Fruit fly (Drosophila melanogaster) whole organism, embryonic: ENCODE results near the gene Nthl1.

Source experiments
- BEAF-32 ChIP-seq: fragments of 200-800 bp; sonication (Bioruptor generic); optimal IDR thresholded peaks from 3 replicates; lab custom pipeline; 2017; ENCODE audit warnings: missing biosample characterization, missing genetic modification characterization, mild to moderate bottlenecking, moderate library complexity, missing genetic modification reagents
- CG11695 ChIP-seq: fragments of 200-800 bp; sonication (Bioruptor generic); IDR thresholded peaks from 3 replicates; pipeline ENCODE4 v1.3.6; 2022; ENCODE audit warnings: missing biosample characterization, missing genetic modification characterization
- CG13424 ChIP-seq: fragments of 200-800 bp; sonication (Bioruptor generic); optimal IDR thresholded peaks from 2 replicates; lab custom pipeline; 2019; ENCODE audit warnings: missing biosample characterization, mild to moderate bottlenecking, missing genetic modification characterization, moderate library complexity
- CG15269 ChIP-seq: fragments of 200-800 bp; sonication (Bioruptor generic); optimal IDR thresholded peaks from 2 replicates; lab custom pipeline; 2018; ENCODE audit warnings: missing biosample characterization, mild to moderate bottlenecking, missing genetic modification characterization, moderate library complexity
- CG15514 ChIP-seq: fragments of 200-800 bp; sonication (Bioruptor generic); optimal IDR thresholded peaks from 3 replicates; lab custom pipeline; 2017; ENCODE audit warnings: missing biosample characterization, missing genetic modification characterization, mild to moderate bottlenecking, moderate library complexity, missing genetic modification reagents
- CG15601 ChIP-seq: fragments of 200-800 bp; sonication (Bioruptor generic); optimal IDR thresholded peaks from 3 replicates; lab custom pipeline; 2019; ENCODE audit warnings: missing biosample characterization, mild to moderate bottlenecking, missing genetic modification characterization, moderate library complexity
- CG17328 ChIP-seq: fragments of 200-800 bp; sonication (Bioruptor generic); IDR thresholded peaks from 2 replicates; pipeline ENCODE4 v1.3.6; 2022; ENCODE audit warnings: missing biosample characterization, missing genetic modification characterization
- CG17359 ChIP-seq: fragments of 200-800 bp; sonication (Bioruptor generic); optimal IDR thresholded peaks from 3 replicates; lab custom pipeline; 2018; ENCODE audit warnings: missing biosample characterization, mild to moderate bottlenecking, missing genetic modification characterization, moderate library complexity
- CG3163 ChIP-seq: fragments of 200-800 bp; sonication (Bioruptor generic); optimal IDR thresholded peaks from 3 replicates; lab custom pipeline; 2016; ENCODE audit warnings: missing biosample characterization, missing genetic modification characterization
- CG7786 ChIP-seq: fragments of 200-800 bp; sonication (Bioruptor generic); optimal IDR thresholded peaks from 2 replicates; lab custom pipeline; 2016; ENCODE audit warnings: missing biosample characterization, missing genetic modification characterization
- CG7928 ChIP-seq: fragments of 200-800 bp; sonication (Bioruptor generic); optimal IDR thresholded peaks from 2 replicates; lab custom pipeline; 2017; ENCODE audit warnings: missing biosample characterization, mild to moderate bottlenecking, missing genetic modification characterization
- CG7987 ChIP-seq: fragments of 200-800 bp; sonication (Bioruptor generic); optimal IDR thresholded peaks from 2 replicates; lab custom pipeline; 2018; ENCODE audit warnings: missing biosample characterization, mild to moderate bottlenecking, missing genetic modification characterization, moderate library complexity
- CG8281 ChIP-seq: fragments of 200-800 bp; sonication (Bioruptor generic); optimal IDR thresholded peaks from 2 replicates; lab custom pipeline; 2018; ENCODE audit warnings: missing biosample characterization, mild to moderate bottlenecking, missing genetic modification characterization, moderate library complexity
- CG8765 ChIP-seq: fragments of 200-800 bp; sonication (Bioruptor generic); IDR thresholded peaks from 2 replicates; pipeline ENCODE4 v1.3.6; 2022; ENCODE audit warnings: missing biosample characterization, missing genetic modification characterization
- CHES-1-like ChIP-seq: fragments of 200-800 bp; sonication (Bioruptor generic); optimal IDR thresholded peaks from 2 replicates; lab custom pipeline; 2016; ENCODE audit warnings: missing biosample characterization, missing genetic modification characterization
- Camta ChIP-seq: fragments of 200-800 bp; sonication (Bioruptor generic); optimal IDR thresholded peaks from 2 replicates; lab custom pipeline; 2016; ENCODE audit warnings: missing biosample characterization, missing genetic modification characterization
- CrebB ChIP-seq: fragments of 200-800 bp; sonication (Bioruptor generic); optimal IDR thresholded peaks from 3 replicates; lab custom pipeline; 2018; ENCODE audit warnings: missing biosample characterization, mild to moderate bottlenecking, missing genetic modification characterization
- Dref ChIP-seq: fragments of 200-800 bp; sonication (Bioruptor generic); IDR thresholded peaks from 2 replicates; pipeline ENCODE4 v1.3.6; 2022; ENCODE audit warnings: missing biosample characterization, missing genetic modification characterization
- Elba2 ChIP-seq: fragments of 200-800 bp; sonication (Bioruptor generic); optimal IDR thresholded peaks from 3 replicates; lab custom pipeline; 2016; ENCODE audit warnings: missing biosample characterization, missing genetic modification characterization
- Fer1 ChIP-seq: fragments of 200-800 bp; sonication (Bioruptor generic); optimal IDR thresholded peaks from 2 replicates; lab custom pipeline; 2017; ENCODE audit warnings: missing biosample characterization, mild to moderate bottlenecking, missing genetic modification characterization
- Fer2 ChIP-seq: fragments of 200-800 bp; sonication (Bioruptor generic); optimal IDR thresholded peaks from 2 replicates; lab custom pipeline; 2018; ENCODE audit warnings: missing biosample characterization, mild to moderate bottlenecking, missing genetic modification characterization, moderate library complexity
- Fer3 ChIP-seq: fragments of 200-800 bp; sonication (Bioruptor generic); optimal IDR thresholded peaks from 2 replicates; lab custom pipeline; 2018; ENCODE audit warnings: missing biosample characterization, mild to moderate bottlenecking, missing genetic modification characterization, moderate library complexity
- HLHmδ ChIP-seq: fragments of 200-800 bp; sonication (Bioruptor generic); optimal IDR thresholded peaks from 2 replicates; lab custom pipeline; 2018; ENCODE audit warnings: missing biosample characterization, mild to moderate bottlenecking, missing genetic modification characterization, moderate library complexity
- Hr3 ChIP-seq: fragments of 200-800 bp; sonication (Bioruptor generic); optimal IDR thresholded peaks from 3 replicates; lab custom pipeline; 2016; ENCODE audit warnings: missing biosample characterization, missing genetic modification characterization
- MESR4 ChIP-seq: fragments of 200-800 bp; sonication (Bioruptor generic); optimal IDR thresholded peaks from 2 replicates; lab custom pipeline; 2018; ENCODE audit warnings: missing biosample characterization, mild to moderate bottlenecking, missing genetic modification characterization, moderate library complexity
- MTF-1 ChIP-seq: fragments of 200-800 bp; sonication (Bioruptor generic); optimal IDR thresholded peaks from 2 replicates; lab custom pipeline; 2018; ENCODE audit warnings: missing biosample characterization, mild to moderate bottlenecking, missing genetic modification characterization, borderline replicate concordance
- Max ChIP-seq: fragments of 200-800 bp; sonication (Bioruptor generic); optimal IDR thresholded peaks from 2 replicates; lab custom pipeline; 2016; ENCODE audit warnings: missing biosample characterization, mild to moderate bottlenecking, missing genetic modification characterization
- NFAT ChIP-seq: fragments of 200-800 bp; sonication (Bioruptor generic); IDR thresholded peaks from 2 replicates; pipeline ENCODE4 v1.3.6; 2022; ENCODE audit warnings: missing biosample characterization, missing genetic modification characterization
- Neu2 ChIP-seq: fragments of 200-800 bp; sonication (Bioruptor generic); optimal IDR thresholded peaks from 3 replicates; lab custom pipeline; 2016; ENCODE audit warnings: missing biosample characterization, missing genetic modification characterization, borderline replicate concordance
- Opbp ChIP-seq: fragments of 200-800 bp; sonication (Bioruptor generic); IDR thresholded peaks from 3 replicates; pipeline ENCODE4 v1.3.6; 2022; ENCODE audit warnings: missing biosample characterization, missing genetic modification characterization; ENCODE audit not compliant: partially characterized antibody
- PHDP ChIP-seq: fragments of 200-800 bp; sonication (Bioruptor generic); optimal IDR thresholded peaks from 3 replicates; lab custom pipeline; 2018; ENCODE audit warnings: missing biosample characterization, mild to moderate bottlenecking, missing genetic modification characterization, moderate library complexity
- Rx ChIP-seq: fragments of 200-800 bp; sonication (Bioruptor generic); IDR thresholded peaks from 2 replicates; pipeline ENCODE4 v1.3.6; 2022; ENCODE audit warnings: missing biosample characterization, missing genetic modification characterization
- Sin3A ChIP-seq: fragments of >200 bp; optimal IDR thresholded peaks from 2 replicates; lab custom pipeline; 2018
- Sry-δ ChIP-seq: fragments of 200-800 bp; sonication (Bioruptor generic); optimal IDR thresholded peaks from 2 replicates; lab custom pipeline; 2016; ENCODE audit warnings: missing biosample characterization, missing genetic modification characterization
- TFAM ChIP-seq: fragments of 200-800 bp; sonication (Bioruptor generic); optimal IDR thresholded peaks from 2 replicates; lab custom pipeline; 2017; ENCODE audit warnings: missing biosample characterization, missing genetic modification characterization, inconsistent platforms
- al ChIP-seq: fragments of 200-800 bp; sonication (Bioruptor generic); IDR thresholded peaks from 2 replicates; pipeline ENCODE4 v1.3.6; 2022; ENCODE audit warnings: missing biosample characterization, missing genetic modification characterization
- ap ChIP-seq: fragments of 200-800 bp; sonication (Bioruptor generic); IDR thresholded peaks from 2 replicates; pipeline ENCODE4 v1.3.6; 2022; ENCODE audit warnings: missing biosample characterization, missing genetic modification characterization
- cato ChIP-seq: fragments of 200-800 bp; sonication (Bioruptor generic); optimal IDR thresholded peaks from 2 replicates; lab custom pipeline; 2016; ENCODE audit warnings: missing biosample characterization, missing genetic modification characterization, borderline replicate concordance
- cwo ChIP-seq: fragments of 200-800 bp; sonication (Bioruptor generic); optimal IDR thresholded peaks from 3 replicates; lab custom pipeline; 2017; ENCODE audit warnings: missing biosample characterization, missing genetic modification characterization, mild to moderate bottlenecking, moderate library complexity, missing genetic modification reagents
- dimm ChIP-seq: fragments of 200-800 bp; sonication (Bioruptor generic); IDR thresholded peaks from 2 replicates; pipeline ENCODE4 v1.3.6; 2022; ENCODE audit warnings: missing biosample characterization, missing genetic modification characterization
- esg ChIP-seq: fragments of 200-800 bp; sonication (Bioruptor generic); conservative IDR thresholded peaks from 2 replicates; pipeline ENCODE4 v1.3.6; 2022; ENCODE audit warnings: missing biosample characterization, missing genetic modification characterization
- exex ChIP-seq: fragments of 200-800 bp; sonication (Bioruptor generic); optimal IDR thresholded peaks from 4 replicates; lab custom pipeline; 2018; ENCODE audit warnings: missing biosample characterization, mild to moderate bottlenecking, missing genetic modification characterization, moderate library complexity
- h ChIP-seq: fragments of >200 bp; optimal IDR thresholded peaks from 2 replicates; lab custom pipeline; 2017
- jigr1 ChIP-seq: fragments of 200-800 bp; sonication (Bioruptor generic); IDR thresholded peaks from 3 replicates; pipeline ENCODE4 v1.3.6; 2022; ENCODE audit warnings: missing biosample characterization, missing genetic modification characterization
- luna ChIP-seq: fragments of 200-800 bp; sonication (Bioruptor generic); optimal IDR thresholded peaks from 2 replicates; lab custom pipeline; 2016; ENCODE audit warnings: missing biosample characterization, missing genetic modification characterization
- ranshi ChIP-seq: fragments of 200-800 bp; sonication (Bioruptor generic); IDR thresholded peaks from 2 replicates; pipeline ENCODE4 v1.3.6; 2022; ENCODE audit warnings: missing biosample characterization, missing genetic modification characterization
- ro ChIP-seq: fragments of 200-800 bp; sonication (Bioruptor generic); IDR thresholded peaks from 2 replicates; pipeline ENCODE4 v1.3.6; 2022; ENCODE audit warnings: missing biosample characterization, missing genetic modification characterization
- sens ChIP-seq: fragments of 200-800 bp; sonication (Bioruptor generic); peaks from one replicate; lab custom pipeline; 2016; ENCODE audit warnings: missing biosample characterization, missing genetic modification characterization
- ssp ChIP-seq: fragments of 200-800 bp; sonication (Bioruptor generic); IDR thresholded peaks from 2 replicates; pipeline ENCODE4 v1.3.6; 2022; ENCODE audit warnings: missing biosample characterization, missing genetic modification characterization
- zen ChIP-seq: fragments of 200-800 bp; sonication (Bioruptor generic); optimal IDR thresholded peaks from 3 replicates; lab custom pipeline; 2018; ENCODE audit warnings: missing biosample characterization, mild to moderate bottlenecking, missing genetic modification characterization, moderate library complexity

Nthl1 gene

dm6 chr2L:20889857-20890606 is 37.6 kb downstream of the Nthl1 start (continued):
- TF ChIP-seq MTF-1 (GFP tag; lab: Kevin White, UChicago) (no peak), CG8765 (GFP tag; lab: Robert Waterston, UW) (no peak), CG13424 (tag; lab: Kevin White, UChicago) (peak; percentile 17), HLHmδ (GFP tag; lab: Kevin White, UChicago) (peak; percentile 52), ranshi (GFP tag; lab: Robert Waterston, UW) (peak; percentile 21; the same call in 1 of the 2 replicates), Camta (peak; percentile 25), CG15601 (tag; lab: Kevin White, UChicago) (no peak), Opbp (GFP tag; lab: Robert Waterston, UW) (no peak), CG7987 (peak; percentile 44), MESR4 (GFP tag; lab: Kevin White, UChicago) (no peak), CG8281 (tag; lab: Kevin White, UChicago) (peak; percentile 5), cato (GFP tag; lab: Kevin White, UChicago) (no peak), BEAF-32 (GFP tag; lab: Kevin White, UChicago) (no peak), zen (tag; lab: Kevin White, UChicago) (no peak), NFAT (GFP tag; lab: Robert Waterston, UW) (no peak), CrebB (peak; percentile 39), CG15269 (peak; percentile 55), CG7786 (GFP tag; lab: Kevin White, UChicago) (peak; percentile 34), Max (no peak), dimm (GFP tag; lab: Robert Waterston, UW) (no peak), CG11695 (GFP tag; lab: Robert Waterston, UW) (no peak), cwo (peak; percentile 42), CHES-1-like (GFP tag; lab: Kevin White, UChicago) (no peak), Sin3A (lab: Kevin White, UChicago) (no peak), esg (GFP tag; lab: Robert Waterston, UW) (no peak), Fer2 (tag; lab: Kevin White, UChicago) (no peak), luna (GFP tag; lab: Kevin White, UChicago) (no peak), CG17328 (peak; percentile 35; the same call in 1 of the 2 replicates), Neu2 (no peak), PHDP (tag; lab: Kevin White, UChicago) (peak; percentile 25), Fer3 (tag; lab: Kevin White, UChicago) (no peak), CG17359 (tag; lab: Kevin White, UChicago) (peak; percentile 53), Fer1 (GFP tag; lab: Kevin White, UChicago) (no peak), CG15514 (GFP tag; lab: Kevin White, UChicago) (no peak), Elba2 (no peak), jigr1 (no peak), ssp (GFP tag; lab: Robert Waterston, UW) (no peak), Hr3 (GFP tag; lab: Kevin White, UChicago) (no peak), Dref (GFP tag; lab: Robert Waterston, UW) (no peak), exex (tag; lab: Kevin White, UChicago) (peak; percentile 62), sens (GFP tag; lab: Kevin White, UChicago) (peak; percentile 89), CG7928 (GFP tag; lab: Kevin White, UChicago) (no peak), Sry-δ (GFP tag; lab: Kevin White, UChicago) (peak; percentile 5), Rx (0 out of 2 replicates have a peak, but pooled peaks have one; percentile 8), ro (no peak), al (no peak), CG3163 (GFP tag; lab: Kevin White, UChicago) (peak; percentile 20), h (lab: Kevin White, UChicago) (no peak), TFAM (GFP tag; lab: Kevin White, UChicago) (no peak), ap (GFP tag; lab: Robert Waterston, UW) (no peak)
